Fruit fly (Drosophila melanogaster) whole organism, embryonic: Measurements from ENCODE around the gene Ugt37A2.

ENCODE experiments used
- Atf6 ChIP-seq: fragments of 200-800 bp; sonication (Bioruptor generic); IDR thresholded peaks from 2 replicates; pipeline ENCODE4 v1.3.6; 2022; ENCODE audit warnings: missing biosample characterization, missing genetic modification characterization
- Bteb2 ChIP-seq: fragments of 200-800 bp; sonication (Bioruptor generic); optimal IDR thresholded peaks from 2 replicates; lab custom pipeline; 2016; ENCODE audit warnings: missing biosample characterization, missing genetic modification characterization
- CG10267 ChIP-seq: fragments of 200-800 bp; sonication (Bioruptor generic); optimal IDR thresholded peaks from 2 replicates; lab custom pipeline; 2018; ENCODE audit warnings: missing biosample characterization, mild to moderate bottlenecking, missing genetic modification characterization, moderate library complexity
- CG10543 ChIP-seq: fragments of 200-800 bp; sonication (Bioruptor generic); optimal IDR thresholded peaks from 3 replicates; lab custom pipeline; 2017; ENCODE audit warnings: missing biosample characterization, mild to moderate bottlenecking, missing genetic modification characterization, moderate library complexity
- CG11560 ChIP-seq: fragments of 200-800 bp; sonication (Bioruptor generic); IDR thresholded peaks from 3 replicates; pipeline ENCODE4 v1.3.6; 2022; ENCODE audit warnings: missing biosample characterization, missing genetic modification characterization
- CG12299 ChIP-seq: fragments of 200-800 bp; sonication (Bioruptor generic); optimal IDR thresholded peaks from 2 replicates; lab custom pipeline; 2018; ENCODE audit warnings: missing biosample characterization, mild to moderate bottlenecking, missing genetic modification characterization
- CG12659 ChIP-seq: fragments of 200-800 bp; sonication (Bioruptor generic); optimal IDR thresholded peaks from 3 replicates; lab custom pipeline; 2017; ENCODE audit warnings: mild to moderate bottlenecking, missing biosample characterization, missing genetic modification reagents, missing genetic modification characterization
- CG12769 ChIP-seq: fragments of 200-800 bp; sonication (Bioruptor generic); optimal IDR thresholded peaks from 2 replicates; lab custom pipeline; 2019; ENCODE audit warnings: missing biosample characterization, mild to moderate bottlenecking, missing genetic modification characterization, moderate library complexity
- CG13894 ChIP-seq: fragments of 200-800 bp; sonication (Bioruptor generic); optimal IDR thresholded peaks from 3 replicates; lab custom pipeline; 2018; ENCODE audit warnings: missing biosample characterization, mild to moderate bottlenecking, missing genetic modification characterization, moderate library complexity
- CG14667 ChIP-seq: fragments of 200-800 bp; sonication (Bioruptor generic); IDR thresholded peaks from 2 replicates; pipeline ENCODE4 v1.3.6; 2022; ENCODE audit warnings: missing biosample characterization, missing genetic modification characterization
- CG14710 ChIP-seq: fragments of 200-800 bp; sonication (Bioruptor generic); optimal IDR thresholded peaks from 3 replicates; lab custom pipeline; 2019; ENCODE audit warnings: missing biosample characterization, mild to moderate bottlenecking, missing genetic modification characterization, moderate library complexity
- CG17912 ChIP-seq: fragments of 200-800 bp; sonication (Bioruptor generic); optimal IDR thresholded peaks from 2 replicates; lab custom pipeline; 2018; ENCODE audit warnings: missing biosample characterization, mild to moderate bottlenecking, missing genetic modification characterization
- CG18619 ChIP-seq: fragments of 200-800 bp; sonication (Bioruptor generic); optimal IDR thresholded peaks from 3 replicates; lab custom pipeline; 2017; ENCODE audit warnings: missing biosample characterization, mild to moderate bottlenecking, missing genetic modification characterization
- CG2202 ChIP-seq: fragments of 200-800 bp; sonication (Bioruptor generic); optimal IDR thresholded peaks from 2 replicates; lab custom pipeline; 2018; ENCODE audit warnings: missing biosample characterization, mild to moderate bottlenecking, missing genetic modification characterization
- CG2875 ChIP-seq: fragments of 200-800 bp; sonication (Bioruptor generic); optimal IDR thresholded peaks from 2 replicates; lab custom pipeline; 2017; ENCODE audit warnings: missing biosample characterization, mild to moderate bottlenecking, missing genetic modification characterization, missing genetic modification reagents
- CG42726 ChIP-seq: fragments of 200-800 bp; sonication (Bioruptor generic); IDR thresholded peaks from 2 replicates; pipeline ENCODE4 v1.3.6; 2022; ENCODE audit warnings: missing biosample characterization, missing genetic modification characterization; ENCODE audit not compliant: partially characterized antibody
- CG6813 ChIP-seq: fragments of 200-800 bp; sonication (Bioruptor generic); optimal IDR thresholded peaks from 2 replicates; lab custom pipeline; 2017; ENCODE audit warnings: missing biosample characterization, missing genetic modification characterization, mild to moderate bottlenecking, moderate library complexity, missing genetic modification reagents
- Camta ChIP-seq: fragments of 200-800 bp; sonication (Bioruptor generic); optimal IDR thresholded peaks from 2 replicates; lab custom pipeline; 2016; ENCODE audit warnings: missing biosample characterization, missing genetic modification characterization
- Dip3 ChIP-seq: fragments of 200-800 bp; sonication (Bioruptor generic); optimal IDR thresholded peaks from 3 replicates; lab custom pipeline; 2016; ENCODE audit warnings: missing biosample characterization, missing genetic modification characterization
- Doc3 ChIP-seq: fragments of 200-800 bp; sonication (Bioruptor generic); IDR thresholded peaks from 3 replicates; pipeline ENCODE4 v1.3.6; 2022; ENCODE audit warnings: missing biosample characterization, missing genetic modification characterization; ENCODE audit not compliant: partially characterized antibody
- E2f2 ChIP-seq: fragments of 200-800 bp; sonication (Bioruptor generic); IDR thresholded peaks from 2 replicates; pipeline ENCODE4 v1.3.6; 2022; ENCODE audit warnings: missing biosample characterization, missing genetic modification characterization
- Ets65A ChIP-seq: fragments of 200-800 bp; sonication (Bioruptor generic); peaks from one replicate; lab custom pipeline; 2016; ENCODE audit warnings: missing biosample characterization, missing genetic modification characterization
- HLH3B ChIP-seq: fragments of 200-800 bp; sonication (Bioruptor generic); IDR thresholded peaks from 2 replicates; pipeline ENCODE4 v1.3.6; 2022; ENCODE audit warnings: missing biosample characterization, missing genetic modification characterization
- HLH4C ChIP-seq: fragments of 200-800 bp; sonication (Bioruptor generic); IDR thresholded peaks from 3 replicates; pipeline ENCODE4 v1.3.6; 2022; ENCODE audit warnings: missing biosample characterization, missing genetic modification characterization; ENCODE audit not compliant: partially characterized antibody
- HLH54F ChIP-seq: fragments of 200-800 bp; sonication (Bioruptor generic); optimal IDR thresholded peaks from 3 replicates; lab custom pipeline; 2016; ENCODE audit warnings: missing biosample characterization, missing genetic modification characterization
- Hr3 ChIP-seq: fragments of 200-800 bp; sonication (Bioruptor generic); optimal IDR thresholded peaks from 3 replicates; lab custom pipeline; 2016; ENCODE audit warnings: missing biosample characterization, missing genetic modification characterization
- NC2β ChIP-seq: fragments of 200-800 bp; sonication (Bioruptor generic); optimal IDR thresholded peaks from 2 replicates; lab custom pipeline; 2016; ENCODE audit warnings: missing biosample characterization, missing genetic modification characterization
- Nf-YC ChIP-seq: fragments of 200-800 bp; optimal IDR thresholded peaks from 3 replicates; lab custom pipeline; 2019; ENCODE audit warnings: missing biosample characterization, mild to moderate bottlenecking, missing genetic modification characterization, moderate library complexity
- Poxn ChIP-seq: fragments of 200-800 bp; sonication (Bioruptor generic); IDR thresholded peaks from 2 replicates; pipeline ENCODE4 v1.3.6; 2022; ENCODE audit warnings: missing biosample characterization, missing genetic modification characterization
- Taf1 ChIP-seq: fragments of 200-800 bp; sonication (Bioruptor generic); IDR thresholded peaks from 2 replicates; pipeline ENCODE4 v1.3.6; 2022; ENCODE audit warnings: missing biosample characterization, missing genetic modification characterization
- Usf ChIP-seq: fragments of 200-800 bp; sonication (Bioruptor generic); optimal IDR thresholded peaks from 2 replicates; lab custom pipeline; 2017; ENCODE audit warnings: missing genotype, missing biosample characterization, missing genetic modification characterization
- al ChIP-seq: fragments of 200-800 bp; sonication (Bioruptor generic); IDR thresholded peaks from 2 replicates; pipeline ENCODE4 v1.3.6; 2022; ENCODE audit warnings: missing biosample characterization, missing genetic modification characterization
- az2 ChIP-seq: fragments of 200-800 bp; sonication (Bioruptor generic); optimal IDR thresholded peaks from 3 replicates; lab custom pipeline; 2016; ENCODE audit warnings: missing biosample characterization, missing genetic modification characterization
- caup ChIP-seq: fragments of 200-800 bp; sonication (Bioruptor generic); optimal IDR thresholded peaks from 3 replicates; lab custom pipeline; 2017; ENCODE audit warnings: missing biosample characterization, mild to moderate bottlenecking, missing genetic modification characterization, moderate library complexity; ENCODE audit not compliant: severe bottlenecking
- da ChIP-seq: fragments of 200-800 bp; sonication (Bioruptor generic); optimal IDR thresholded peaks from 2 replicates; lab custom pipeline; 2016; ENCODE audit warnings: missing biosample characterization, missing genetic modification characterization
- dm ChIP-seq: fragments of 200-800 bp; sonication (Bioruptor generic); optimal IDR thresholded peaks from 3 replicates; lab custom pipeline; 2016; ENCODE audit warnings: missing biosample characterization, missing genetic modification characterization
- ftz-f1 ChIP-seq: fragments of 200-800 bp; sonication (Bioruptor generic); optimal IDR thresholded peaks from 2 replicates; lab custom pipeline; 2016; ENCODE audit warnings: missing biosample characterization, missing genetic modification characterization
- lov ChIP-seq, 2 experiments: fragments of 200-800 bp in 1 of 2; fragments of >200 bp in 1 of 2; sonication (Bioruptor generic) in 1 of 2; IDR thresholded peaks in 1 of 2; optimal IDR thresholded peaks in 1 of 2; 2 replicates in 1 of 2; 3 replicates in 1 of 2; pipeline versions ENCODE4 v1.3.6 to Lab custom; 2017 to 2022; ENCODE audit warnings: missing biosample characterization in 1 of 2, missing genetic modification characterization in 1 of 2
- psq ChIP-seq: fragments of 200-800 bp; sonication (Bioruptor generic); optimal IDR thresholded peaks from 2 replicates; lab custom pipeline; 2017; ENCODE audit warnings: missing biosample characterization, missing genetic modification characterization
- seq ChIP-seq: fragments of 200-800 bp; sonication (Bioruptor generic); IDR thresholded peaks from 2 replicates; pipeline ENCODE4 v1.3.6; 2022; ENCODE audit warnings: missing biosample characterization, missing genetic modification characterization
- sisA ChIP-seq: fragments of 200-800 bp; sonication (Bioruptor generic); IDR thresholded peaks from 2 replicates; pipeline ENCODE4 v1.3.6; 2022; ENCODE audit warnings: missing biosample characterization, missing genetic modification characterization
- sug ChIP-seq: fragments of 200-800 bp; optimal IDR thresholded peaks from 2 replicates; lab custom pipeline; 2019; ENCODE audit warnings: missing biosample characterization, mild to moderate bottlenecking, missing genetic modification characterization, moderate library complexity
- tap ChIP-seq: fragments of 200-800 bp; optimal IDR thresholded peaks from 3 replicates; lab custom pipeline; 2019; ENCODE audit warnings: missing biosample characterization, mild to moderate bottlenecking, missing genetic modification characterization, moderate library complexity
- trem ChIP-seq: fragments of 200-800 bp; optimal IDR thresholded peaks from 3 replicates; lab custom pipeline; 2019; ENCODE audit warnings: missing biosample characterization, mild to moderate bottlenecking, missing genetic modification characterization, moderate library complexity
- unpg ChIP-seq: fragments of 200-800 bp; sonication (Bioruptor generic); optimal IDR thresholded peaks from 3 replicates; lab custom pipeline; 2018; ENCODE audit warnings: missing biosample characterization, mild to moderate bottlenecking, missing genetic modification characterization, moderate library complexity
- usp ChIP-seq: fragments of >200 bp; optimal IDR thresholded peaks from 2 replicates; lab custom pipeline; 2017; ENCODE audit warnings: missing biosample characterization, missing genetic modification characterization
- z ChIP-seq: fragments of 200-800 bp; sonication (Bioruptor generic); IDR thresholded peaks from 3 replicates; pipeline ENCODE4 v1.3.6; 2022; ENCODE audit warnings: missing biosample characterization, missing genetic modification characterization
- zf30C ChIP-seq: fragments of 200-800 bp; sonication (Bioruptor generic); optimal IDR thresholded peaks from 3 replicates; lab custom pipeline; 2018; ENCODE audit warnings: missing biosample characterization, mild to moderate bottlenecking, missing genetic modification characterization
- zfh1 ChIP-seq: fragments of 200-800 bp; sonication (Bioruptor generic); IDR thresholded peaks from 3 replicates; pipeline ENCODE4 v1.3.6; 2022; ENCODE audit warnings: missing biosample characterization, missing genetic modification characterization

Ugt37A2 gene

dm6 chr3R:12715253-12715652, 24.2 kb upstream of the Ugt37A2 start (continued):
- TF ChIP-seq CG42726 (GFP tag; lab: Robert Waterston, UW): no peak
- TF ChIP-seq E2f2 (GFP tag; lab: Robert Waterston, UW): no peak
- TF ChIP-seq NC2β: no peak
- TF ChIP-seq sug (tag; lab: Kevin White, UChicago): peak; percentile 60
- no peak for TF ChIP-seq CG12299 (tag; lab: Kevin White, UChicago)
- peak; percentile 15 for TF ChIP-seq ftz-f1 (GFP tag; lab: Kevin White, UChicago)
- TF ChIP-seq psq (GFP tag; lab: Kevin White, UChicago): no peak
- no peak for TF ChIP-seq lov (optimal IDR thresholded peaks at IDR 0.05; lab: Kevin White, UChicago)
- TF ChIP-seq lov (GFP tag; IDR thresholded peaks at IDR 0.05; lab: Robert Waterston, UW): 0 out of 3 replicates have a peak, but pooled peaks have one; percentile 14
- no peak for TF ChIP-seq z (GFP tag; lab: Robert Waterston, UW)

dm6 chr3R:12716251-12716650, 23.2 kb upstream of the Ugt37A2 start:
- TF ChIP-seq tap (no peak), zf30C (GFP tag; lab: Kevin White, UChicago) (no peak), Ets65A (GFP tag; lab: Kevin White, UChicago) (no peak), sisA (GFP tag; lab: Robert Waterston, UW) (no peak), zfh1 (GFP tag; lab: Robert Waterston, UW) (no peak), Hr3 (GFP tag; lab: Kevin White, UChicago) (no peak), al (GFP tag; lab: Robert Waterston, UW) (no peak), Taf1 (GFP tag; lab: Robert Waterston, UW) (0 out of 2 replicates have a peak, but pooled peaks have one; percentile 27), caup (peak; percentile 35), az2 (no peak), Usf (GFP tag; lab: Kevin White, UChicago) (no peak), Dip3 (no peak), CG17912 (no peak), CG10267 (tag; lab: Kevin White, UChicago) (no peak), CG2202 (tag; lab: Kevin White, UChicago) (no peak), CG14667 (GFP tag; lab: Robert Waterston, UW) (no peak), CG14710 (tag; lab: Kevin White, UChicago) (no peak), unpg (GFP tag; lab: Kevin White, UChicago) (no peak), HLH4C (GFP tag; lab: Robert Waterston, UW) (no peak), seq (no peak), HLH3B (GFP tag; lab: Robert Waterston, UW) (no peak), HLH54F (GFP tag; lab: Kevin White, UChicago) (no peak), Bteb2 (no peak), CG6813 (GFP tag; lab: Kevin White, UChicago) (no peak), CG10543 (GFP tag; lab: Kevin White, UChicago) (no peak), Poxn (GFP tag; lab: Robert Waterston, UW) (no peak), Nf-YC (no peak), trem (tag; lab: Kevin White, UChicago) (no peak), CG11560 (tag; lab: Robert Waterston, UW) (no peak), CG2875 (GFP tag; lab: Kevin White, UChicago) (no peak), dm (GFP tag; lab: Kevin White, UChicago) (no peak), CG12769 (tag; lab: Kevin White, UChicago) (peak; percentile 47), da (GFP tag; lab: Kevin White, UChicago) (no peak), CG12659 (GFP tag; lab: Kevin White, UChicago) (peak; percentile 7), Doc3 (GFP tag; lab: Robert Waterston, UW) (no peak), CG42726 (GFP tag; lab: Robert Waterston, UW) (no peak), Atf6 (GFP tag; lab: Robert Waterston, UW) (0 out of 2 replicates have a peak, but pooled peaks have one; percentile 18), Camta (GFP tag; lab: Kevin White, UChicago) (no peak), usp (no peak), CG18619 (no peak), CG13894 (tag; lab: Kevin White, UChicago) (peak; percentile 19)
